Fruit fly (Drosophila melanogaster) whole organism, embryonic: ENCODE results near the gene Swip-1.

Experiments used
- B-H1 ChIP-seq: fragments of 200-800 bp; sonication (Bioruptor generic); IDR thresholded peaks from 3 replicates; pipeline ENCODE4 v1.3.6; 2022; ENCODE audit warnings: missing biosample characterization, missing genetic modification characterization
- CG11085 ChIP-seq: fragments of 200-800 bp; sonication (Bioruptor generic); IDR thresholded peaks from 2 replicates; pipeline ENCODE4 v1.3.6; 2022; ENCODE audit warnings: missing biosample characterization, missing genetic modification characterization
- CG18599 ChIP-seq: fragments of 200-800 bp; sonication (Bioruptor generic); optimal IDR thresholded peaks from 3 replicates; lab custom pipeline; 2017; ENCODE audit warnings: missing biosample characterization, missing genetic modification characterization, mild to moderate bottlenecking, moderate library complexity, missing genetic modification reagents
- CG3065 ChIP-seq: fragments of 200-800 bp; sonication (Bioruptor generic); optimal IDR thresholded peaks from 2 replicates; lab custom pipeline; 2016; ENCODE audit warnings: missing biosample characterization, missing genetic modification characterization
- CG6654 ChIP-seq: fragments of 200-800 bp; sonication (Bioruptor generic); optimal IDR thresholded peaks from 2 replicates; lab custom pipeline; 2017; ENCODE audit warnings: missing biosample characterization, mild to moderate bottlenecking, missing genetic modification characterization
- CG9932 ChIP-seq: fragments of 200-800 bp; sonication (Bioruptor generic); IDR thresholded peaks from 2 replicates; pipeline ENCODE4 v1.3.6; 2022; ENCODE audit warnings: missing biosample characterization, missing genetic modification characterization
- CkIIα-i1 ChIP-seq: fragments of 200-800 bp; sonication (Bioruptor generic); IDR thresholded peaks from 2 replicates; pipeline ENCODE4 v1.3.6; 2022; ENCODE audit warnings: missing biosample characterization, missing genetic modification characterization
- Elba2 ChIP-seq: fragments of 200-800 bp; sonication (Bioruptor generic); optimal IDR thresholded peaks from 3 replicates; lab custom pipeline; 2016; ENCODE audit warnings: missing biosample characterization, missing genetic modification characterization
- Hr39 ChIP-seq: fragments of >200 bp; optimal IDR thresholded peaks from 2 replicates; lab custom pipeline; 2017
- her ChIP-seq: fragments of 200-800 bp; sonication (Bioruptor generic); optimal IDR thresholded peaks from 2 replicates; lab custom pipeline; 2016; ENCODE audit warnings: missing biosample characterization, missing genetic modification characterization
- lmd ChIP-seq: fragments of 200-800 bp; sonication (Bioruptor generic); IDR thresholded peaks from 2 replicates; pipeline ENCODE4 v1.3.6; 2022; ENCODE audit warnings: missing biosample characterization, missing genetic modification characterization
- mirr ChIP-seq: fragments of 200-800 bp; sonication (Bioruptor generic); optimal IDR thresholded peaks from 3 replicates; lab custom pipeline; 2018; ENCODE audit warnings: missing biosample characterization, mild to moderate bottlenecking, missing genetic modification characterization
- sc ChIP-seq, 3 experiments: fragments of >200 bp in 2 of 3; fragments of 200-800 bp in 1 of 3; sonication (Bioruptor generic) in 1 of 3; optimal IDR thresholded peaks; 2 replicates in 2 of 3; 3 replicates in 1 of 3; lab custom pipeline; 2017; ENCODE audit warnings: mild to moderate bottlenecking in 1 of 3, missing biosample characterization in 1 of 3, missing genetic modification characterization in 1 of 3, missing genetic modification reagents in 1 of 3
- wdn ChIP-seq: fragments of 200-800 bp; sonication (Bioruptor generic); IDR thresholded peaks from 2 replicates; pipeline ENCODE4 v1.3.6; 2022; ENCODE audit warnings: missing biosample characterization, missing genetic modification characterization

- TF ChIP-seq B-H1 (peak; percentile 62; the same call in 1 of the 3 replicates), sc (optimal IDR thresholded peaks at IDR 0.05; lab: Kevin White, UChicago) (no peak), sc (GFP tag; optimal IDR thresholded peaks at IDR 0.05; lab: Kevin White, UChicago) (peak; percentile 66), mirr (peak; percentile 97), CkIIα-i1 (GFP tag; lab: Robert Waterston, UW) (0 out of 2 replicates have a peak, but pooled peaks have one; percentile 52), Elba2 (GFP tag; lab: Kevin White, UChicago) (peak; percentile 70), CG3065 (peak; percentile 81), her (GFP tag; lab: Kevin White, UChicago) (peak; percentile 94), wdn (GFP tag; lab: Robert Waterston, UW) (peak; percentile 85), CG11085 (GFP tag; lab: Robert Waterston, UW) (peak; percentile 73; the same call in 1 of the 2 replicates), CG6654 (GFP tag; lab: Kevin White, UChicago) (peak; percentile 63), Hr39 (no peak), lmd (GFP tag; lab: Robert Waterston, UW) (peak; percentile 72), CG18599 (GFP tag; lab: Kevin White, UChicago) (peak; percentile 96), CG9932 (GFP tag; lab: Robert Waterston, UW) (peak; percentile 86)
Measured at dm6 chr2L:19009130-19009529, 22.1 kb upstream of the Swip-1 start, which contains the start of gene RpL30.
